Fruit fly (Drosophila melanogaster) whole organism, embryonic: Measurements from ENCODE around the gene CG2533.
A peak's percentile ranks its signal among the peaks of the same experiment; 100 is the strongest.

Source experiments
- Ada2b ChIP-seq: fragments of 200-800 bp; sonication (Bioruptor generic); IDR thresholded peaks from 2 replicates; pipeline ENCODE4 v1.3.6; 2022; ENCODE audit warnings: missing biosample characterization, missing genetic modification characterization
- CG10147 ChIP-seq: fragments of 200-800 bp; sonication (Bioruptor generic); optimal IDR thresholded peaks from 2 replicates; lab custom pipeline; 2019; ENCODE audit warnings: missing biosample characterization, mild to moderate bottlenecking, missing genetic modification characterization, moderate library complexity
- CG1024 ChIP-seq: fragments of 200-800 bp; sonication (Bioruptor generic); IDR thresholded peaks from 2 replicates; pipeline ENCODE4 v1.3.6; 2022; ENCODE audit warnings: missing biosample characterization, missing genetic modification characterization
- CG10321 ChIP-seq: fragments of 200-800 bp; sonication (Bioruptor generic); IDR thresholded peaks from 2 replicates; pipeline ENCODE4 v1.3.6; 2022; ENCODE audit warnings: missing biosample characterization, missing genetic modification characterization
- CG10565 ChIP-seq: fragments of 200-800 bp; sonication (Bioruptor generic); optimal IDR thresholded peaks from 3 replicates; lab custom pipeline; 2016; ENCODE audit warnings: missing biosample characterization, mild to moderate bottlenecking, missing genetic modification characterization
- CG10979 ChIP-seq: fragments of 200-800 bp; sonication (Bioruptor generic); optimal IDR thresholded peaks from 2 replicates; lab custom pipeline; 2018; ENCODE audit warnings: missing biosample characterization, mild to moderate bottlenecking, missing genetic modification characterization, moderate library complexity
- CG11085 ChIP-seq: fragments of 200-800 bp; sonication (Bioruptor generic); IDR thresholded peaks from 2 replicates; pipeline ENCODE4 v1.3.6; 2022; ENCODE audit warnings: missing biosample characterization, missing genetic modification characterization
- CG11456 ChIP-seq: fragments of 200-800 bp; sonication (Bioruptor generic); IDR thresholded peaks from 3 replicates; pipeline ENCODE4 v1.3.6; 2022; ENCODE audit warnings: missing biosample characterization, missing genetic modification characterization
- CG11504 ChIP-seq: fragments of 200-800 bp; sonication (Bioruptor generic); optimal IDR thresholded peaks from 3 replicates; lab custom pipeline; 2019; ENCODE audit warnings: missing biosample characterization, mild to moderate bottlenecking, missing genetic modification characterization, moderate library complexity
- CG12219 ChIP-seq: fragments of 200-800 bp; sonication (Bioruptor generic); optimal IDR thresholded peaks from 3 replicates; lab custom pipeline; 2018; ENCODE audit warnings: missing biosample characterization, mild to moderate bottlenecking, missing genetic modification characterization
- CG13894 ChIP-seq: fragments of 200-800 bp; sonication (Bioruptor generic); optimal IDR thresholded peaks from 3 replicates; lab custom pipeline; 2018; ENCODE audit warnings: missing biosample characterization, mild to moderate bottlenecking, missing genetic modification characterization, moderate library complexity
- CG16779 ChIP-seq: fragments of 200-800 bp; sonication (Bioruptor generic); IDR thresholded peaks from 2 replicates; pipeline ENCODE4 v1.3.6; 2022; ENCODE audit warnings: missing biosample characterization, missing genetic modification characterization
- CG1832 ChIP-seq: fragments of 200-800 bp; sonication (Bioruptor generic); optimal IDR thresholded peaks from 2 replicates; lab custom pipeline; 2017; ENCODE audit warnings: missing biosample characterization, mild to moderate bottlenecking, missing genetic modification characterization, inconsistent platforms
- CG2889 ChIP-seq: fragments of 200-800 bp; sonication (Bioruptor generic); IDR thresholded peaks from 3 replicates; pipeline ENCODE4 v1.3.6; 2022; ENCODE audit warnings: missing biosample characterization, missing genetic modification characterization
- CG30431 ChIP-seq: fragments of 200-800 bp; sonication (Bioruptor generic); optimal IDR thresholded peaks from 2 replicates; lab custom pipeline; 2017; ENCODE audit warnings: missing biosample characterization, missing genetic modification characterization
- CG32767 ChIP-seq: fragments of 200-800 bp; sonication (Bioruptor generic); IDR thresholded peaks from 2 replicates; pipeline ENCODE4 v1.3.6; 2022; ENCODE audit warnings: missing biosample characterization, missing genetic modification characterization
- CG33557 ChIP-seq: fragments of 200-800 bp; sonication (Bioruptor generic); optimal IDR thresholded peaks from 2 replicates; lab custom pipeline; 2019; ENCODE audit warnings: missing biosample characterization, mild to moderate bottlenecking, missing genetic modification characterization, moderate library complexity
- CG8281 ChIP-seq: fragments of 200-800 bp; sonication (Bioruptor generic); optimal IDR thresholded peaks from 2 replicates; lab custom pipeline; 2018; ENCODE audit warnings: missing biosample characterization, mild to moderate bottlenecking, missing genetic modification characterization, moderate library complexity
- CG8478 ChIP-seq: fragments of >200 bp; optimal IDR thresholded peaks from 2 replicates; lab custom pipeline; 2018
- CTCF ChIP-seq: fragments of 200-800 bp; sonication (Bioruptor generic); optimal IDR thresholded peaks from 2 replicates; lab custom pipeline; 2017; ENCODE audit warnings: missing biosample characterization, mild to moderate bottlenecking, missing genetic modification characterization, moderate library complexity
- Camta ChIP-seq: fragments of 200-800 bp; sonication (Bioruptor generic); optimal IDR thresholded peaks from 2 replicates; lab custom pipeline; 2016; ENCODE audit warnings: missing biosample characterization, missing genetic modification characterization
- CrebB ChIP-seq: fragments of 200-800 bp; sonication (Bioruptor generic); optimal IDR thresholded peaks from 3 replicates; lab custom pipeline; 2018; ENCODE audit warnings: missing biosample characterization, mild to moderate bottlenecking, missing genetic modification characterization
- Dfd ChIP-seq, 2 experiments: fragments of >200 bp; optimal IDR thresholded peaks; 2 replicates each; lab custom pipeline; 2017; ENCODE audit warnings: missing biosample characterization in 2 of 2, missing genetic modification characterization in 2 of 2
- Doc2 ChIP-seq: fragments of 200-800 bp; sonication (Bioruptor generic); IDR thresholded peaks from 2 replicates; pipeline ENCODE4 v1.3.6; 2022; ENCODE audit warnings: missing biosample characterization, missing genetic modification characterization
- Drgx ChIP-seq: fragments of 200-800 bp; sonication (Bioruptor generic); IDR thresholded peaks from 2 replicates; pipeline ENCODE4 v1.3.6; 2022; ENCODE audit warnings: missing biosample characterization, missing genetic modification characterization
- Ets65A ChIP-seq: fragments of 200-800 bp; sonication (Bioruptor generic); peaks from one replicate; lab custom pipeline; 2016; ENCODE audit warnings: missing biosample characterization, missing genetic modification characterization
- Fer1 ChIP-seq: fragments of 200-800 bp; sonication (Bioruptor generic); optimal IDR thresholded peaks from 2 replicates; lab custom pipeline; 2017; ENCODE audit warnings: missing biosample characterization, mild to moderate bottlenecking, missing genetic modification characterization
- Gsc ChIP-seq: fragments of 200-800 bp; sonication (Bioruptor generic); IDR thresholded peaks from 2 replicates; pipeline ENCODE4 v1.3.6; 2022; ENCODE audit warnings: missing biosample characterization, missing genetic modification characterization
- Med ChIP-seq: fragments of 200-800 bp; sonication (Bioruptor generic); peaks from one replicate; lab custom pipeline; 2016; ENCODE audit warnings: missing biosample characterization, missing genetic modification characterization, mild to moderate bottlenecking, inconsistent platforms, moderate library complexity
- Meics ChIP-seq: fragments of 200-800 bp; sonication (Bioruptor generic); optimal IDR thresholded peaks from 2 replicates; lab custom pipeline; 2017; ENCODE audit warnings: missing biosample characterization, mild to moderate bottlenecking, missing genetic modification characterization
- NC2α ChIP-seq: fragments of 200-800 bp; sonication (Bioruptor generic); optimal IDR thresholded peaks from 2 replicates; lab custom pipeline; 2016; ENCODE audit warnings: missing biosample characterization, missing genetic modification characterization
- Nf-YC ChIP-seq: fragments of 200-800 bp; optimal IDR thresholded peaks from 3 replicates; lab custom pipeline; 2019; ENCODE audit warnings: missing biosample characterization, mild to moderate bottlenecking, missing genetic modification characterization, moderate library complexity
- Sox102F ChIP-seq: fragments of 200-800 bp; sonication (Bioruptor generic); optimal IDR thresholded peaks from 2 replicates; lab custom pipeline; 2018; ENCODE audit warnings: missing biosample characterization, mild to moderate bottlenecking, missing genetic modification characterization, moderate library complexity
- Sry-δ ChIP-seq: fragments of 200-800 bp; sonication (Bioruptor generic); optimal IDR thresholded peaks from 2 replicates; lab custom pipeline; 2016; ENCODE audit warnings: missing biosample characterization, missing genetic modification characterization
- abd-A ChIP-seq: fragments of 200-800 bp; sonication (Bioruptor generic); optimal IDR thresholded peaks from 3 replicates; lab custom pipeline; 2019; ENCODE audit warnings: missing biosample characterization, mild to moderate bottlenecking, missing genetic modification characterization, moderate library complexity
- ap ChIP-seq: fragments of 200-800 bp; sonication (Bioruptor generic); IDR thresholded peaks from 2 replicates; pipeline ENCODE4 v1.3.6; 2022; ENCODE audit warnings: missing biosample characterization, missing genetic modification characterization
- cg ChIP-seq: fragments of 200-800 bp; sonication (Bioruptor generic); optimal IDR thresholded peaks from 3 replicates; lab custom pipeline; 2019; ENCODE audit warnings: missing biosample characterization, mild to moderate bottlenecking, missing genetic modification characterization, moderate library complexity
- chn ChIP-seq: fragments of 200-800 bp; sonication (Bioruptor generic); optimal IDR thresholded peaks from 2 replicates; lab custom pipeline; 2016; ENCODE audit warnings: missing biosample characterization, missing genetic modification characterization
- dmrt99B ChIP-seq: fragments of 200-800 bp; sonication (Bioruptor generic); optimal IDR thresholded peaks from 2 replicates; lab custom pipeline; 2018; ENCODE audit warnings: missing biosample characterization, mild to moderate bottlenecking, missing genetic modification characterization, moderate library complexity
- ewg ChIP-seq: fragments of 200-800 bp; sonication (Bioruptor generic); optimal IDR thresholded peaks from 3 replicates; lab custom pipeline; 2017; ENCODE audit warnings: mild to moderate bottlenecking, missing biosample characterization, missing genetic modification reagents, missing genetic modification characterization
- fd96Cb ChIP-seq: fragments of 200-800 bp; sonication (Bioruptor generic); optimal IDR thresholded peaks from 2 replicates; lab custom pipeline; 2018; ENCODE audit warnings: missing biosample characterization, mild to moderate bottlenecking, missing genetic modification characterization, moderate library complexity
- fu2 ChIP-seq: fragments of 200-800 bp; sonication (Bioruptor generic); optimal IDR thresholded peaks from 2 replicates; lab custom pipeline; 2016; ENCODE audit warnings: missing biosample characterization, missing genetic modification characterization
- lilli ChIP-seq: fragments of 200-800 bp; sonication (Bioruptor generic); optimal IDR thresholded peaks from 3 replicates; lab custom pipeline; 2016; ENCODE audit warnings: missing biosample characterization, missing genetic modification characterization
- lov ChIP-seq, 2 experiments: fragments of 200-800 bp in 1 of 2; fragments of >200 bp in 1 of 2; sonication (Bioruptor generic) in 1 of 2; IDR thresholded peaks in 1 of 2; optimal IDR thresholded peaks in 1 of 2; 2 replicates in 1 of 2; 3 replicates in 1 of 2; pipeline versions ENCODE4 v1.3.6 to Lab custom; 2017 to 2022; ENCODE audit warnings: missing biosample characterization in 1 of 2, missing genetic modification characterization in 1 of 2
- nerfin-1 ChIP-seq: fragments of 200-800 bp; sonication (Bioruptor generic); optimal IDR thresholded peaks from 3 replicates; lab custom pipeline; 2019; ENCODE audit warnings: missing biosample characterization, mild to moderate bottlenecking, missing genetic modification characterization, moderate library complexity
- row ChIP-seq: fragments of 200-800 bp; sonication (Bioruptor generic); IDR thresholded peaks from 3 replicates; pipeline ENCODE4 v1.3.6; 2022; ENCODE audit warnings: missing biosample characterization, missing genetic modification characterization
- scrt ChIP-seq: fragments of 200-800 bp; sonication (Bioruptor generic); optimal IDR thresholded peaks from 2 replicates; lab custom pipeline; 2018; ENCODE audit warnings: missing biosample characterization, mild to moderate bottlenecking, missing genetic modification characterization, moderate library complexity
- sima ChIP-seq: fragments of 200-800 bp; sonication (Bioruptor generic); optimal IDR thresholded peaks from 2 replicates; lab custom pipeline; 2016; ENCODE audit warnings: missing biosample characterization, missing genetic modification characterization
- slbo ChIP-seq: fragments of 200-800 bp; sonication (Bioruptor generic); IDR thresholded peaks from 2 replicates; pipeline ENCODE4 v1.3.6; 2022; ENCODE audit warnings: missing biosample characterization, missing genetic modification characterization
- vnd ChIP-seq: fragments of 200-800 bp; sonication (Bioruptor generic); IDR thresholded peaks from 3 replicates; pipeline ENCODE4 v1.3.6; 2022; ENCODE audit warnings: missing biosample characterization, missing genetic modification characterization; ENCODE audit not compliant: partially characterized antibody
- yki ChIP-seq: fragments of >200 bp; optimal IDR thresholded peaks from 3 replicates; lab custom pipeline; 2018
- zf30C ChIP-seq: fragments of 200-800 bp; sonication (Bioruptor generic); optimal IDR thresholded peaks from 3 replicates; lab custom pipeline; 2018; ENCODE audit warnings: missing biosample characterization, mild to moderate bottlenecking, missing genetic modification characterization

The CG2533 gene

dm6 chrX:11651420-11651819, 47.4 kb upstream of the CG2533 start (continued):
- TF ChIP-seq Camta (GFP tag; lab: Kevin White, UChicago) (no peak), CG11504 (peak; percentile 22), CTCF (GFP tag; lab: Kevin White, UChicago) (peak; percentile 75), CG33557 (GFP tag; lab: Kevin White, UChicago) (no peak), CG8281 (tag; lab: Kevin White, UChicago) (peak; percentile 75), CG16779 (GFP tag; lab: Robert Waterston, UW) (no peak), ap (GFP tag; lab: Robert Waterston, UW) (no peak), fu2 (no peak), Drgx (GFP tag; lab: Robert Waterston, UW) (peak; percentile 22; the same call in 1 of the 2 replicates), sima (no peak), CG12219 (GFP tag; lab: Kevin White, UChicago) (no peak), CG11085 (GFP tag; lab: Robert Waterston, UW) (no peak), CG10979 (tag; lab: Kevin White, UChicago) (peak; percentile 56), Med (peak; percentile 14), yki (no peak), CG30431 (no peak), Gsc (GFP tag; lab: Robert Waterston, UW) (no peak), Fer1 (GFP tag; lab: Kevin White, UChicago) (no peak), Sox102F (GFP tag; lab: Kevin White, UChicago) (peak; percentile 8), dmrt99B (tag; lab: Kevin White, UChicago) (peak; percentile 20), Ets65A (peak; percentile 39), chn (GFP tag; lab: Kevin White, UChicago) (no peak), CG10565 (GFP tag; lab: Kevin White, UChicago) (no peak)

DNA sequence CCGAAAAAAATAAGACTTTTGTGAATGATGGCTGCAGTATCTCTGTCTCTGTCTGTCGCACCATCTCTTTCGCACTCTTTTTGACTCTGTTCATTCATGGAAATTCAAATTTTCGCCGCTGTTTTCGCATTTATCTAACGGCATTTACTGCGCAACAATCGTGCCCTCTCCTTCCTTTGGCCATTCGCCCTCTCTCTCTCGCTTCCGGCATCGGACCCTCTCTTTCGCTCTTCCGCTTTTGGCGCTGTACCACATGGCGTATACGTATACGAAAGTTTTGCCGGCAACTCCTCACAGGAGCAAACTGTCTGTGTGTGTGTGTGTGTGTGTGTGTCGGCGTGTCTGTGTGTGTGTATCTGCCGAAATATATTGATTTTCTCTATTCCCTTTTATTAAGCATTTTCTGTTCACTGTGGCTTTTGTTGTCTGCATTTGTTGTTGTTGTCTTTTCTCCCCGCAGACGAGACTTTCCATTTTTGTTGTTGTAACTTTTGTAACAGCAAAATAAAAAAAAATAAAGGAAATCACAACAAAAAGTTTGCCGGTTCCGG, 40.6 kb upstream of the CG2533 start:
- peak; percentile 67 for TF ChIP-seq scrt (GFP tag; lab: Kevin White, UChicago)
- no peak for TF ChIP-seq Meics (GFP tag; lab: Kevin White, UChicago)
- TF ChIP-seq Sry-δ = no peak
- TF ChIP-seq abd-A (tag; lab: Kevin White, UChicago) = peak; percentile 85
- TF ChIP-seq nerfin-1 (tag; lab: Kevin White, UChicago) = peak; percentile 31
- peak; percentile 73 for TF ChIP-seq CG10321 (GFP tag; lab: Robert Waterston, UW)
- no peak for TF ChIP-seq CG1024 (GFP tag; lab: Robert Waterston, UW)
- peak; percentile 49 for TF ChIP-seq CG8478 (lab: Kevin White, UChicago)
- no peak for TF ChIP-seq slbo (GFP tag; lab: Robert Waterston, UW)
- TF ChIP-seq CG1832 (GFP tag; lab: Kevin White, UChicago) = peak; percentile 67
- TF ChIP-seq Med = peak; percentile 67
- TF ChIP-seq lilli (GFP tag; lab: Kevin White, UChicago) = no peak
- no peak for TF ChIP-seq NC2α
- peak; percentile 14; the same call in 1 of the 3 replicates for TF ChIP-seq row (GFP tag; lab: Robert Waterston, UW)
- TF ChIP-seq cg (GFP tag; lab: Kevin White, UChicago) = peak; percentile 45
- no peak for TF ChIP-seq CG10147 (GFP tag; lab: Kevin White, UChicago)
- TF ChIP-seq CG2889 = no peak
- TF ChIP-seq CrebB (tag; lab: Kevin White, UChicago) = no peak
- TF ChIP-seq vnd (GFP tag; lab: Robert Waterston, UW) = no peak
- peak; percentile 24 for TF ChIP-seq ewg
- TF ChIP-seq CG32767 (GFP tag; lab: Robert Waterston, UW) = 0 out of 2 replicates have a peak, but pooled peaks have one; percentile 19
- TF ChIP-seq fd96Cb = no peak
- TF ChIP-seq CG11456 (GFP tag; lab: Robert Waterston, UW) = no peak
- no peak for TF ChIP-seq zf30C (GFP tag; lab: Kevin White, UChicago)
- no peak for TF ChIP-seq lov (optimal IDR thresholded peaks at IDR 0.05; lab: Kevin White, UChicago)
- TF ChIP-seq lov (GFP tag; IDR thresholded peaks at IDR 0.05; lab: Robert Waterston, UW) = no peak
- peak; percentile 71 for TF ChIP-seq Ets65A
- TF ChIP-seq Ada2b = no peak
- TF ChIP-seq Nf-YC (tag; lab: Kevin White, UChicago) = peak; percentile 33
- peak; percentile 3 for TF ChIP-seq CG13894
- TF ChIP-seq Doc2 (GFP tag; lab: Robert Waterston, UW) = no peak
- no peak for TF ChIP-seq Dfd (GFP tag; optimal IDR thresholded peaks at IDR 0.05; lab: Kevin White, UChicago)
